Worm (Caenorhabditis elegans): ENCODE results near the gene F47B10.5.
A peak's percentile ranks its signal among the peaks of the same experiment; 100 is the strongest.

Gene F47B10.5

ce11 chrX:10890456-10890855 is at the start of gene F47B10.5:
Gene F47B10.5, minus strand, starts transcription at chrX:10890556.
- TF ChIP-seq K11D2.4 (GFP tag; IDR thresholded peaks at IDR 0.05) = no peak
- TF ChIP-seq tbx-9 (tag; optimal IDR thresholded peaks at IDR 0.05; ENCODE audit: borderline replicate concordance) = no peak
- no peak for TF ChIP-seq tbp1 (GFP tag; optimal IDR thresholded peaks at IDR 0.05)
- TF ChIP-seq athp-1 (tag; optimal IDR thresholded peaks at IDR 0.05) = no peak
- no peak for TF ChIP-seq snpc-1.1 (tag; optimal IDR thresholded peaks at IDR 0.05; ENCODE audit: insufficient read depth)
- no peak for TF ChIP-seq dox-1 (GFP tag; IDR thresholded peaks at IDR 0.05)
- TF ChIP-seq ekl-4 (GFP tag; IDR thresholded peaks at IDR 0.05) = no peak
- TF ChIP-seq B0019.2 (GFP tag; conservative IDR thresholded peaks at IDR 0.05) = no peak
- no peak for TF ChIP-seq ceh-100 (GFP tag; IDR thresholded peaks at IDR 0.05)
- TF ChIP-seq lin-40 (tag; optimal IDR thresholded peaks at IDR 0.05) = no peak
- no peak for TF ChIP-seq somi-1 (GFP tag; optimal IDR thresholded peaks at IDR 0.05)
- no peak for TF ChIP-seq Y53F4B.3 (GFP tag; IDR thresholded peaks at IDR 0.05)
- no peak for TF ChIP-seq nhr-90 (tag; optimal IDR thresholded peaks at IDR 0.05)

- no peak for TF ChIP-seq cebp-2 (GFP tag; IDR thresholded peaks at IDR 0.05)
- no peak for TF ChIP-seq ZK185.1 (tag; optimal IDR thresholded peaks at IDR 0.05; ENCODE audit: poor library complexity, severe bottlenecking)
Measured at ce11 chrX:10933308-10934014, 43.1 kb upstream of the F47B10.5 start.

ce11 chrX:10932087-10932486 is 41.7 kb upstream of the F47B10.5 start:
- TF ChIP-seq athp-1 (tag; optimal IDR thresholded peaks at IDR 0.05) = no peak
- no peak for TF ChIP-seq tbx-9 (tag; optimal IDR thresholded peaks at IDR 0.05; ENCODE audit: borderline replicate concordance)
- TF ChIP-seq atf-7 (tag; optimal IDR thresholded peaks at IDR 0.05) = no peak
- TF ChIP-seq cebp-2 (GFP tag; IDR thresholded peaks at IDR 0.05) = no peak
- no peak for TF ChIP-seq F49E8.2 (tag; optimal IDR thresholded peaks at IDR 0.05; ENCODE audit: insufficient read depth)
- TF ChIP-seq cebp-1 (GFP tag; IDR thresholded peaks at IDR 0.05) = no peak
- TF ChIP-seq cebp-1 (tag; optimal IDR thresholded peaks at IDR 0.05) = no peak
- TF ChIP-seq ceh-40 (GFP tag; IDR thresholded peaks at IDR 0.05) = no peak
- no peak for TF ChIP-seq snpc-3.4 (tag; optimal IDR thresholded peaks at IDR 0.05)
- TF ChIP-seq ceh-91 (GFP tag; IDR thresholded peaks at IDR 0.05) = no peak
- no peak for TF ChIP-seq ztf-18 (tag; optimal IDR thresholded peaks at IDR 0.05)

- TF ChIP-seq xnd-1 (tag; optimal IDR thresholded peaks at IDR 0.05) (no peak), tbp1 (GFP tag; optimal IDR thresholded peaks at IDR 0.05) (no peak), K12H6.12 (tag; optimal IDR thresholded peaks at IDR 0.05) (no peak), nhr-80 (tag; optimal IDR thresholded peaks at IDR 0.05) (peak; percentile 56), dpl-1 (GFP tag; optimal IDR thresholded peaks at IDR 0.05) (no peak), rpc-1 (optimal IDR thresholded peaks at IDR 0.05) (no peak), rpc-1 (tag; optimal IDR thresholded peaks at IDR 0.05) (no peak), ceh-58 (GFP tag; IDR thresholded peaks at IDR 0.05) (no peak), ets-4 (GFP tag; optimal IDR thresholded peaks at IDR 0.05) (no peak)
Measured at ce11 chrX:10928948-10929563, 38.7 kb upstream of the F47B10.5 start, which contains the start of gene dgn-1. Gene dgn-1, minus strand, starts transcription at chrX:10928998.

ce11 chrX:10927136-10927535 is 36.8 kb upstream of the F47B10.5 start:
- TF ChIP-seq ceh-91 (GFP tag; IDR thresholded peaks at IDR 0.05) = no peak
- no peak for TF ChIP-seq nhr-80 (tag; optimal IDR thresholded peaks at IDR 0.05)
- no peak for TF ChIP-seq snpc-3.4 (tag; optimal IDR thresholded peaks at IDR 0.05)
- TF ChIP-seq attf-3 (GFP tag; conservative IDR thresholded peaks at IDR 0.05) = no peak
- TF ChIP-seq repo-1 (tag; optimal IDR thresholded peaks at IDR 0.05) = no peak
- TF ChIP-seq zfh-2 (GFP tag; conservative IDR thresholded peaks at IDR 0.05) = no peak
- no peak for TF ChIP-seq atf-7 (tag; optimal IDR thresholded peaks at IDR 0.05)
- TF ChIP-seq tlf-1 (GFP tag; optimal IDR thresholded peaks at IDR 0.05) = no peak
- no peak for TF ChIP-seq F22D6.2 (tag; optimal IDR thresholded peaks at IDR 0.05)

Measured in whole organism, young adult.